Worm (Caenorhabditis elegans) whole organism, L4 larva: ENCODE data around the gene pgp-1.

ENCODE experiments used
- F44E2.7 ChIP-seq: fragments of 200-800 bp; sonication (Bioruptor generic); IDR thresholded peaks from 2 replicates; pipeline ENCODE4 v2.1.2; 2022; ENCODE audit warnings: missing genetic modification characterization, missing compliant biosample characterization
- R02D3.7 ChIP-seq: fragments of 150-350 bp; sonication (generic microtip); optimal IDR thresholded peaks from 3 replicates; lab custom pipeline; 2014; ENCODE audit warnings: missing biosample characterization, missing genetic modification characterization
- T20F7.1 ChIP-seq: fragments of 200-800 bp; sonication (Bioruptor generic); optimal IDR thresholded peaks from 2 replicates; lab custom pipeline; 2018; ENCODE audit warnings: mild to moderate bottlenecking, missing genetic modification characterization, missing compliant biosample characterization
- Y48G9A.11 ChIP-seq: fragments of 200-800 bp; sonication (Bioruptor generic); IDR thresholded peaks from 2 replicates; pipeline ENCODE4 v1.3.6; 2022; ENCODE audit warnings: missing genetic modification reagents, missing genetic modification characterization, missing compliant biosample characterization
- aly-2 ChIP-seq: sonication (generic microtip); optimal IDR thresholded peaks from 2 replicates; lab custom pipeline; 2018; ENCODE audit warnings: missing biosample characterization, missing genetic modification characterization
- attf-4 ChIP-seq: sonication (generic microtip); optimal IDR thresholded peaks from 3 replicates; lab custom pipeline; 2017; ENCODE audit warnings: missing biosample characterization, missing genetic modification characterization
- ceh-20 ChIP-seq: fragments of 200-800 bp; sonication (Bioruptor generic); IDR thresholded peaks from 2 replicates; pipeline ENCODE4 v1.3.6; 2022; ENCODE audit warnings: missing genetic modification reagents, missing genetic modification characterization, missing compliant biosample characterization
- ceh-28 ChIP-seq: fragments of 150-350 bp; optimal IDR thresholded peaks from 2 replicates; lab custom pipeline; 2014; ENCODE audit warnings: missing biosample characterization, missing genetic modification reagents, missing genetic modification characterization
- ceh-32 ChIP-seq: sonication (generic microtip); optimal IDR thresholded peaks from 2 replicates; lab custom pipeline; 2016; ENCODE audit warnings: mild to moderate bottlenecking, missing genetic modification characterization, missing compliant biosample characterization; ENCODE audit not compliant: poor library complexity
- ceh-44 ChIP-seq: fragments of 200-800 bp; sonication (Bioruptor generic); IDR thresholded peaks from 2 replicates; pipeline ENCODE4 v1.3.6; 2022; ENCODE audit warnings: missing genetic modification reagents, missing genetic modification characterization, missing compliant biosample characterization
- ces-1 ChIP-seq: fragments of 150-350 bp; sonication (generic microtip); optimal IDR thresholded peaks from 4 replicates; lab custom pipeline; 2014; ENCODE audit warnings: missing biosample characterization, missing genetic modification reagents, missing genetic modification characterization
- daf-12 ChIP-seq: fragments of 150-350 bp; optimal IDR thresholded peaks from 2 replicates; lab custom pipeline; 2014; ENCODE audit warnings: missing biosample characterization, missing genetic modification reagents, missing genetic modification characterization
- daf-16 ChIP-seq, 3 experiments: sonication (generic microtip); optimal IDR thresholded peaks; 2 replicates each; lab custom pipeline; 2016 to 2017; ENCODE audit warnings: missing genetic modification characterization in 3 of 3, missing genetic modification reagents in 3 of 3, mild to moderate bottlenecking in 2 of 3, missing compliant biosample characterization in 2 of 3, missing biosample characterization in 1 of 3, moderate library complexity in 1 of 3
- daf-19 ChIP-seq: fragments of 200-800 bp; sonication (Bioruptor generic); conservative IDR thresholded peaks from 2 replicates; pipeline ENCODE4 v1.3.6; 2022; ENCODE audit warnings: missing genetic modification characterization, missing compliant biosample characterization
- dmd-6 ChIP-seq: fragments of 200-800 bp; sonication (Bioruptor generic); IDR thresholded peaks from 2 replicates; pipeline ENCODE4 v1.3.6; 2022; ENCODE audit warnings: missing genetic modification reagents, missing genetic modification characterization, missing compliant biosample characterization
- dve-1 ChIP-seq: sonication (generic microtip); optimal IDR thresholded peaks from 2 replicates; lab custom pipeline; 2017; ENCODE audit warnings: antibody characterized with exemption, mild to moderate bottlenecking, missing genetic modification characterization, missing compliant biosample characterization; ENCODE audit not compliant: insufficient read depth
- egl-43 ChIP-seq: fragments of 200-800 bp; sonication (Bioruptor generic); IDR thresholded peaks from 2 replicates; pipeline ENCODE4 v1.3.6; 2022; ENCODE audit warnings: missing genetic modification reagents, missing genetic modification characterization, missing compliant biosample characterization
- hlh-30 ChIP-seq: sonication (generic microtip); optimal IDR thresholded peaks from 2 replicates; lab custom pipeline; 2017; ENCODE audit warnings: antibody characterized with exemption, mild to moderate bottlenecking, missing genetic modification characterization, missing compliant biosample characterization; ENCODE audit not compliant: insufficient read depth
- hmg-1.1 ChIP-seq: fragments of 200-800 bp; sonication (Bioruptor generic); IDR thresholded peaks from 2 replicates; pipeline ENCODE4 v1.3.6; 2022; ENCODE audit warnings: missing genetic modification reagents, missing genetic modification characterization, missing compliant biosample characterization
- lin-1 ChIP-seq: fragments of 200-800 bp; sonication (Bioruptor generic); IDR thresholded peaks from 2 replicates; pipeline ENCODE4 v1.3.6; 2022; ENCODE audit warnings: missing genetic modification reagents, missing genetic modification characterization, missing compliant biosample characterization
- lin-15B ChIP-seq: fragments of 150-350 bp; sonication (generic microtip); optimal IDR thresholded peaks from 3 replicates; lab custom pipeline; 2014; ENCODE audit warnings: missing biosample characterization, missing genetic modification characterization
- lin-38 ChIP-seq: fragments of 200-800 bp; sonication (Bioruptor generic); IDR thresholded peaks from 2 replicates; pipeline ENCODE4 v1.3.6; 2022; ENCODE audit warnings: missing genetic modification reagents, missing genetic modification characterization, missing compliant biosample characterization
- lsy-2 ChIP-seq, 2 experiments: fragments of 150-350 bp in 1 of 2; sonication (generic microtip) in 1 of 2; optimal IDR thresholded peaks; 2 replicates each; lab custom pipeline; 2014 to 2017; ENCODE audit warnings: missing biosample characterization in 2 of 2, missing genetic modification characterization in 2 of 2
- madf-5 ChIP-seq, 2 experiments: fragments of 200-800 bp; sonication (Bioruptor generic); IDR thresholded peaks; 2 replicates each; pipeline ENCODE4 v1.3.6; 2022; ENCODE audit warnings: missing compliant biosample characterization in 2 of 2, missing genetic modification characterization in 2 of 2
- mdt-29 ChIP-seq: fragments of 200-800 bp; sonication (Bioruptor generic); IDR thresholded peaks from 2 replicates; pipeline ENCODE4 v1.3.6; 2022; ENCODE audit warnings: missing genetic modification reagents, missing genetic modification characterization, missing compliant biosample characterization
- mes-2 ChIP-seq: sonication (generic microtip); optimal IDR thresholded peaks from 2 replicates; lab custom pipeline; 2016; ENCODE audit warnings: missing genotype, mild to moderate bottlenecking, missing genetic modification characterization, missing compliant biosample characterization; ENCODE audit not compliant: poor library complexity, severe bottlenecking
- mxl-2 ChIP-seq: fragments of 200-800 bp; sonication (Bioruptor generic); conservative IDR thresholded peaks from 2 replicates; pipeline ENCODE4 v1.3.6; 2022; ENCODE audit warnings: missing genetic modification reagents, missing genetic modification characterization, missing compliant biosample characterization
- nhr-10 ChIP-seq: fragments of 150-350 bp; optimal IDR thresholded peaks from 2 replicates; lab custom pipeline; 2014; ENCODE audit warnings: missing biosample characterization, missing genetic modification characterization
- nhr-102 ChIP-seq: sonication (generic microtip); optimal IDR thresholded peaks from 2 replicates; lab custom pipeline; 2016; ENCODE audit warnings: mild to moderate bottlenecking, missing genetic modification characterization, moderate library complexity, missing compliant biosample characterization
- nhr-11 ChIP-seq: fragments of 150-350 bp; optimal IDR thresholded peaks from 2 replicates; lab custom pipeline; 2014; ENCODE audit warnings: missing biosample characterization, missing genetic modification characterization
- nhr-111 ChIP-seq: fragments of 200-800 bp; sonication (Bioruptor generic); optimal IDR thresholded peaks from 2 replicates; lab custom pipeline; 2018; ENCODE audit warnings: mild to moderate bottlenecking, missing genetic modification characterization, missing compliant biosample characterization
- nhr-28 ChIP-seq: fragments of 150-350 bp; optimal IDR thresholded peaks from 2 replicates; lab custom pipeline; 2014; ENCODE audit warnings: missing biosample characterization, missing genetic modification characterization
- nhr-42 ChIP-seq: fragments of 200-800 bp; sonication (Bioruptor generic); IDR thresholded peaks from 2 replicates; pipeline ENCODE4 v1.3.6; 2022; ENCODE audit warnings: missing genetic modification characterization, missing compliant biosample characterization
- nhr-48 ChIP-seq: sonication (generic microtip); optimal IDR thresholded peaks from 2 replicates; lab custom pipeline; 2016; ENCODE audit warnings: mild to moderate bottlenecking, missing genetic modification characterization, missing compliant biosample characterization
- nhr-6 ChIP-seq: fragments of 150-350 bp; optimal IDR thresholded peaks from 2 replicates; lab custom pipeline; 2014; ENCODE audit warnings: missing biosample characterization, missing genetic modification characterization
- nhr-77 ChIP-seq: fragments of 150-350 bp; optimal IDR thresholded peaks from 2 replicates; lab custom pipeline; 2014; ENCODE audit warnings: missing biosample characterization, missing genetic modification characterization
- pha-4 ChIP-seq, 2 experiments: fragments of 150-350 bp in 1 of 2; fragments of 200-800 bp in 1 of 2; sonication (Bioruptor generic) in 1 of 2; IDR thresholded peaks in 1 of 2; optimal IDR thresholded peaks in 1 of 2; 2 replicates each; pipeline versions ENCODE4 v1.3.6 to Lab custom; 2014 to 2022; ENCODE audit warnings: missing genetic modification characterization in 2 of 2, missing genetic modification reagents in 2 of 2, missing biosample characterization in 1 of 2, missing compliant biosample characterization in 1 of 2
- rbr-2 ChIP-seq: sonication (generic microtip); optimal IDR thresholded peaks from 2 replicates; lab custom pipeline; 2016; ENCODE audit warnings: missing genotype, missing genetic modification characterization, missing compliant biosample characterization
- saeg-2 ChIP-seq: fragments of 200-800 bp; sonication (Bioruptor generic); IDR thresholded peaks from 2 replicates; pipeline ENCODE4 v1.3.6; 2022; ENCODE audit warnings: missing genetic modification reagents, missing genetic modification characterization, missing compliant biosample characterization
- snpc-4 ChIP-seq: fragments of 150-350 bp; optimal IDR thresholded peaks from 2 replicates; lab custom pipeline; 2014; ENCODE audit warnings: missing biosample characterization, missing genetic modification characterization
- spr-1 ChIP-seq: sonication (generic microtip); optimal IDR thresholded peaks from 2 replicates; lab custom pipeline; 2016; ENCODE audit warnings: mild to moderate bottlenecking, missing genetic modification characterization, missing compliant biosample characterization
- tra-1 ChIP-seq: fragments of 200-800 bp; sonication (Bioruptor generic); IDR thresholded peaks from 2 replicates; pipeline ENCODE4 v1.3.6; 2022; ENCODE audit warnings: missing genetic modification reagents, missing genetic modification characterization, missing compliant biosample characterization
- unc-130 ChIP-seq: sonication (generic microtip); optimal IDR thresholded peaks from 2 replicates; lab custom pipeline; 2016; ENCODE audit warnings: missing genetic modification reagents, missing genetic modification characterization, missing compliant biosample characterization
- unc-39 ChIP-seq: sonication (generic microtip); optimal IDR thresholded peaks from 2 replicates; lab custom pipeline; 2017; ENCODE audit warnings: missing biosample characterization, missing genetic modification characterization
- unc-62 ChIP-seq, 3 experiments: fragments of 150-350 bp in 1 of 3; sonication (generic microtip); optimal IDR thresholded peaks in 2 of 3; peaks in 1 of 3; 1 replicate in 1 of 3; 2 replicates in 2 of 3; lab custom pipeline; 2014 to 2017; ENCODE audit warnings: missing biosample characterization in 3 of 3, missing genetic modification characterization in 3 of 3, missing genetic modification reagents in 3 of 3, missing genotype in 1 of 3
- zip-11 ChIP-seq: fragments of 200-800 bp; sonication (Bioruptor generic); IDR thresholded peaks from 2 replicates; pipeline ENCODE4 v1.3.6; 2022; ENCODE audit warnings: missing genetic modification characterization, missing compliant biosample characterization
- ztf-7 ChIP-seq: fragments of 150-350 bp; optimal IDR thresholded peaks from 2 replicates; lab custom pipeline; 2014; ENCODE audit warnings: missing biosample characterization, missing genetic modification characterization

pgp-1 gene

DNA sequence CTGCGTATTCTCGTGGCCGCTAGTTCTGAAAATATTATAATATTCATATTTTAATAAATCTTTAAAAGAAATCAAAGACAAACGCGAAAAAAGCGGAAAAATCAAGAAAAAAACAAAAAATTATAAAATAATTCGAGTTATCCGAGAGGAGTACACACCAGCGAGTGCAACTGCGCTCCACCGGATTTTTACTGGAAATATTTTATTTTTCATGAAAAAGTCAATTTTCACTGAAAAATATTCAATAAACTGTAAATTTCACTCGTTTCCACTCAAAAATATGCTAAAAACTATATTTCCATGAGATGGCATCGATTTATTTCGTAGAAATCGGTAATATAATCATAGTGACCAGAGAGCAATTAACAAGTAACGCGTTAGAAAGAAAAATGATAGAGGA lies 6.4 kb upstream of the pgp-1 start, which contains the start of gene Y55D9A.2 (continued):
- TF ChIP-seq unc-39 (tag; lab: Kevin White, UChicago) (no peak), ceh-44 (no peak), lin-15B (tag; lab: Kevin White, UChicago) (no peak), nhr-111 (GFP tag; lab: Kevin White, UChicago) (no peak), mes-2 (peak; percentile 70), ceh-32 (no peak), rbr-2 (tag; lab: Kevin White, UChicago) (no peak), lin-38 (peak; percentile 90), unc-130 (GFP tag; lab: Kevin White, UChicago) (peak; percentile 4), ceh-28 (no peak), nhr-77 (tag; lab: Kevin White, UChicago) (peak; percentile 22), egl-43 (GFP tag; lab: Robert Waterston, UW) (no peak)

DNA sequence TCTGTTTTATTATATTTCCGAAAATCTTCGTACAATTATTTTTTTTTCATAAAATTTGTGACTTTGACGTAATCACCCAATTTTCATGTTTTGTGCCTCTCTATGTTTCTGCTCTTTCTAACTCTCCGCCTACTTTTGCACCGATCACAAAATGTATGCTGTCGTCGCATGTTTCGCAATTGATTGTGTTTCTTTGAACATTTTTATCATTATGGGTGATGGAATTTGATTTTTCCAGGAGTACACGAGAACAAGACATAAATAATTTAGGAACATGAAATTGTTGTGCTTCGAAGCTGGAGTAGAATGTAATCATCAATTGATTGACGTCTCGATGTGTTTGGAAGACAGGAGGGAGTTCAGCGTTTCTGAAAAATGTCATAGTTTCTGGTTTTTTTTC lies 2.0 kb upstream of the pgp-1 start:
- peak; percentile 18 for TF ChIP-seq hlh-30 (tag; lab: Kevin White, UChicago)
- peak; percentile 53 for TF ChIP-seq T20F7.1 (GFP tag; lab: Kevin White, UChicago)
- TF ChIP-seq aly-2: no peak
- TF ChIP-seq mxl-2 (GFP tag; lab: Robert Waterston, UW): no peak
- no peak for TF ChIP-seq ceh-28
- no peak for TF ChIP-seq nhr-111 (GFP tag; lab: Kevin White, UChicago)
- no peak for TF ChIP-seq nhr-11 (tag; lab: Kevin White, UChicago)
- TF ChIP-seq R02D3.7: no peak
- TF ChIP-seq mdt-29: no peak
- no peak for TF ChIP-seq zip-11
- TF ChIP-seq Y48G9A.11: no peak
- TF ChIP-seq lsy-2 (tag; optimal IDR thresholded peaks at IDR 0.05; lab: Kevin White, UChicago): peak in 1 of 2 experiments; percentile 38
- TF ChIP-seq unc-39 (tag; lab: Kevin White, UChicago): no peak
- peak; percentile 40 for TF ChIP-seq nhr-10 (tag; lab: Kevin White, UChicago)
- TF ChIP-seq pha-4 (GFP tag; IDR thresholded peaks at IDR 0.05; lab: Robert Waterston, UW): peak; percentile 30; the same call in 1 of the 2 replicates
- no peak for TF ChIP-seq pha-4 (tag; optimal IDR thresholded peaks at IDR 0.05; lab: Kevin White, UChicago)
- no peak for TF ChIP-seq lin-15B (tag; lab: Kevin White, UChicago)
- TF ChIP-seq nhr-42 (GFP tag; lab: Robert Waterston, UW): no peak
- TF ChIP-seq dve-1: peak; percentile 89
- TF ChIP-seq ceh-20 (GFP tag; lab: Robert Waterston, UW): peak; percentile 48; the same call in 1 of the 2 replicates
- TF ChIP-seq daf-19 (GFP tag; lab: Robert Waterston, UW): no peak
- no peak for TF ChIP-seq madf-5 (GFP tag; IDR thresholded peaks at IDR 0.05; lab: Robert Waterston, UW)
- TF ChIP-seq dmd-6 (GFP tag; lab: Robert Waterston, UW): peak; percentile 99
- no peak for TF ChIP-seq attf-4
- no peak for TF ChIP-seq F44E2.7 (GFP tag; lab: Robert Waterston, UW)
- TF ChIP-seq mes-2: peak; percentile 12
- peak in 1 of 2 experiments; percentile 32 for TF ChIP-seq unc-62 (GFP tag; optimal IDR thresholded peaks at IDR 0.05 in 1 of 2; lab: Kevin White, UChicago)
- no peak for TF ChIP-seq unc-62 (tag; optimal IDR thresholded peaks at IDR 0.05; lab: Kevin White, UChicago)
- peak; percentile 72 for TF ChIP-seq nhr-77 (tag; lab: Kevin White, UChicago)
- no peak for TF ChIP-seq spr-1 (tag; lab: Kevin White, UChicago)
- peak; percentile 92 for TF ChIP-seq nhr-48 (tag; lab: Kevin White, UChicago)
- no peak for TF ChIP-seq hmg-1.1
- no peak for TF ChIP-seq daf-12 (tag; lab: Kevin White, UChicago)
- peak; percentile 91 for TF ChIP-seq nhr-28 (tag; lab: Kevin White, UChicago)
- no peak for TF ChIP-seq snpc-4 (tag; lab: Kevin White, UChicago)
- TF ChIP-seq lin-1 (GFP tag; lab: Robert Waterston, UW): peak; percentile 62; the same call in 1 of the 2 replicates
- TF ChIP-seq nhr-102 (tag; lab: Kevin White, UChicago): peak; percentile 98
- TF ChIP-seq ces-1 (GFP tag; lab: Kevin White, UChicago): no peak
- no peak for TF ChIP-seq nhr-6
- no peak for TF ChIP-seq ztf-7 (tag; lab: Kevin White, UChicago)
- TF ChIP-seq saeg-2: peak; percentile 69; the same call in 1 of the 2 replicates
- TF ChIP-seq lin-38: no peak
- TF ChIP-seq tra-1 (GFP tag; lab: Robert Waterston, UW): peak; percentile 64; the same call in 1 of the 2 replicates
- TF ChIP-seq daf-16 (GFP tag; optimal IDR thresholded peaks at IDR 0.05; lab: Kevin White, UChicago): peak in 1 of 2 experiments; percentile 71
- TF ChIP-seq daf-16 (tag; optimal IDR thresholded peaks at IDR 0.05; lab: Kevin White, UChicago): peak; percentile 97
